Worm (Caenorhabditis elegans) whole organism, mixed stage, embryonic: ENCODE measurements around the gene ceh-75.

Experiments used
- blmp-1 ChIP-seq: fragments of 150-350 bp; optimal IDR thresholded peaks from 2 replicates; lab custom pipeline; 2014; ENCODE audit warnings: missing biosample characterization, missing genetic modification characterization
- elt-3 ChIP-seq: fragments of 150-350 bp; optimal IDR thresholded peaks from 2 replicates; lab custom pipeline; 2014; ENCODE audit warnings: missing biosample characterization, missing genetic modification characterization
- flh-1 ChIP-seq: fragments of 200-800 bp; sonication (Bioruptor generic); optimal IDR thresholded peaks from 2 replicates; lab custom pipeline; 2018; ENCODE audit warnings: mild to moderate bottlenecking, missing genetic modification characterization, moderate library complexity, missing compliant biosample characterization
- ham-2 ChIP-seq: fragments of 200-800 bp; sonication (Bioruptor generic); optimal IDR thresholded peaks from 2 replicates; lab custom pipeline; 2018; ENCODE audit warnings: mild to moderate bottlenecking, missing genetic modification characterization, missing compliant biosample characterization
- lin-13 ChIP-seq: fragments of 150-350 bp; optimal IDR thresholded peaks from 2 replicates; lab custom pipeline; 2014; ENCODE audit warnings: missing biosample characterization, missing genetic modification characterization
- lsy-2 ChIP-seq: fragments of 150-350 bp; optimal IDR thresholded peaks from 2 replicates; lab custom pipeline; 2014; ENCODE audit warnings: missing biosample characterization, missing genetic modification characterization
- mep-1 ChIP-seq: fragments of 150-350 bp; optimal IDR thresholded peaks from 2 replicates; lab custom pipeline; 2017; ENCODE audit warnings: missing biosample characterization, missing genetic modification reagents, missing genetic modification characterization, inconsistent platforms
- nhr-12 ChIP-seq: fragments of 150-350 bp; optimal IDR thresholded peaks from 2 replicates; lab custom pipeline; 2014; ENCODE audit warnings: missing biosample characterization, missing genetic modification characterization
- nhr-237 ChIP-seq: fragments of 150-350 bp; optimal IDR thresholded peaks from 2 replicates; lab custom pipeline; 2014; ENCODE audit warnings: missing biosample characterization, missing genetic modification characterization
- snpc-4 ChIP-seq: fragments of 150-350 bp; optimal IDR thresholded peaks from 2 replicates; lab custom pipeline; 2014; ENCODE audit warnings: missing biosample characterization, missing genetic modification characterization
- sptf-1 ChIP-seq: sonication (generic microtip); optimal IDR thresholded peaks from 2 replicates; lab custom pipeline; 2017; ENCODE audit warnings: mild to moderate bottlenecking, missing genetic modification characterization, moderate library complexity, missing compliant biosample characterization
- unc-62 ChIP-seq: fragments of 150-350 bp; optimal IDR thresholded peaks from 2 replicates; lab custom pipeline; 2014; ENCODE audit warnings: missing biosample characterization, missing genetic modification reagents, missing genetic modification characterization
- ztf-11 ChIP-seq: fragments of 150-350 bp; optimal IDR thresholded peaks from 2 replicates; lab custom pipeline; 2014; ENCODE audit warnings: missing biosample characterization, missing genetic modification characterization

DNA sequence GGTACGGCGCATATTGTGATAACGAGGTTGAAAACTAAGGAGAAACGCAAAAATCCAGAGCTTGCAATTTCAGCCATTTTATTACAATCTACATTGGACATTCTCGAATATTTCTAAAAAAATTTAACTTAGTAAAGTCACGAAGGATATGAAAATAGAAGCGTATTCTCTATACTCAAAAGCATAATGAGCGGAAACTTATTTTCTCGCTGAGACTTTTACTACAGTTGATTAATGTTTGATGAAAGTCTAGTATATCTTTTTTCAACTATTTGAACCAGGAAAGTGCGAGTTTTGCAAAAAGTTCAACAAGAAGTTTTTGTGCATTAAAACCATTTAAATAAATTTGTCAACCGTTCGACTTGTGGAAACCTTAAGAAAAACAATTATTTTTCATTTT, 49.8 kb upstream of the ceh-75 start, which contains the start of gene srab-18:
- TF ChIP-seq sptf-1, result no peak
- TF ChIP-seq blmp-1 (tag; lab: Kevin White, UChicago), result no peak
- TF ChIP-seq lin-13 (tag; lab: Kevin White, UChicago), result no peak
- no peak for TF ChIP-seq ztf-11 (tag; lab: Kevin White, UChicago)
- no peak for TF ChIP-seq snpc-4 (tag; lab: Kevin White, UChicago)
- no peak for TF ChIP-seq nhr-237 (tag; lab: Kevin White, UChicago)
- TF ChIP-seq mep-1, result no peak
- no peak for TF ChIP-seq ham-2
- no peak for TF ChIP-seq unc-62 (GFP tag; lab: Kevin White, UChicago)
- no peak for TF ChIP-seq nhr-12
- no peak for TF ChIP-seq lsy-2
- TF ChIP-seq elt-3, result no peak
- TF ChIP-seq flh-1 (GFP tag; lab: Kevin White, UChicago), result no peak
